Fruit fly (Drosophila melanogaster): ENCODE results near the gene Plc21C.

Gene Plc21C

dm6 chr2L:305646-306045, at the start of gene Plc21C:
TSS of gene Plc21C (plus strand) at chr2L:305935.
- peak; percentile 68 for TF ChIP-seq CG17801 (GFP tag; optimal IDR thresholded peaks at IDR 0.05; ENCODE audit: partially characterized antibody)

DNA sequence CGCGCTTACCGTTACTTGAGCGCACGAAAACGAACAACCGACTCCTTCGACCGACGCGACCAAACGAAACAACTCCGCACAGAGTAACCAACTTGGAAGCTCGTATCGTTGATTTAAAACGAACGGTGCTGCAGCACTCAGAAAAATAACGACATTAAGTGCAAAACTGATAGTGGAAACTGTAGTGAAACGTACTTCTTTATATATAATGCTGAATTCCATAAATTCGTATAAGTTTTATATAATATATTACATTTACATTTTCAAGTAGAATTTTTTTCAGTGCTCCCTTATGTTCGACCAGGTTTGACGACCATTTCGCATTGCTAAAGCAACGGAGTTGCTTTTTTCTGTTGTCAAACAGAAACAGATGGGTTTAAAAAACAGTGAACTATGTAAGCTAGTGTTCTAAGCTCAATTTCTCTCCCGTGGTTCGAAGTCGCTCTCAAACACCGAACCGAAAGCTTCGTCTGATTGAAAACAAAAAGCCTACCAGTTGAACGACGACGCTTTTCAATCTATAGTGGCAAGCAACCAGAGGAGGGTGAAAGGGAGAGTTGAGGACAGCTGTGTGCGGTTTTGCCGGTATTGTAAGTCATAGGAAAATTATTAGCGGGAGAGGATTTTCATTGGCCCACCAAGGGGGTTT, 38.2 kb upstream of the Plc21C start, which contains the start of gene CG17075:
Gene CG17075, minus strand, starts transcription at position 65 of the 649 bp plus-strand sequence.
- TF ChIP-seq CG17801 (GFP tag; optimal IDR thresholded peaks at IDR 0.05; ENCODE audit: partially characterized antibody) = no peak

- no peak for TF ChIP-seq CG17801 (GFP tag; optimal IDR thresholded peaks at IDR 0.05; ENCODE audit: partially characterized antibody)
These were observed 36.9 kb upstream of the Plc21C start, which contains the start of gene CG3345 for dm6 chr2L:268788-269187. TSS of gene CG3345 (plus strand) at chr2L:269088.

- peak; percentile 55 for TF ChIP-seq CG17801 (GFP tag; optimal IDR thresholded peaks at IDR 0.05; ENCODE audit: partially characterized antibody)
These were observed 34.2 kb upstream of the Plc21C start, which contains the start of gene Dus1 for dm6 chr2L:271553-271952. TSS of gene Dus1 (minus strand) at chr2L:271744.

DNA sequence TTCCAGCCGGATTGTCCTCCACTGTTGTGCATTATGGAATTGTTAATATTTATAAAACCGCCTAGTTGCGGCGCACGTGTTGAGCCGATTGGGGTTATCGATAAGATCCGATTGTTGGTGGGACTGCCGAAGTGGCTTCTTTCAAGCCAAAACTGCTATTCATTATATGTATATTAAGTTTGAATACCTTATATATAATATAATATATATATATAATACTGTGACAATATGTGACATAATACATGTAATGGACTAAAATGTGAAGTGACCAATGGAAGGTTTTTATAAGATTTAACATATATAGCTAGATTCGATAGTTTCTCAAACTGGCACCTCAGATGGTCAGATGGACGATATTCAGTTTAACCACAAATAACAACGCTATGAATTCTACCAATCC, 32.1 kb upstream of the Plc21C start, which contains the start of the genes mbm and CG11555:
Gene mbm, minus strand, starts transcription at position 113 of the 400 bp plus-strand sequence.
Gene CG11555, plus strand, starts transcription at position 234 of the 400 bp plus-strand sequence.
- TF ChIP-seq CG17801 (GFP tag; optimal IDR thresholded peaks at IDR 0.05; ENCODE audit: partially characterized antibody) = peak; percentile 32

DNA sequence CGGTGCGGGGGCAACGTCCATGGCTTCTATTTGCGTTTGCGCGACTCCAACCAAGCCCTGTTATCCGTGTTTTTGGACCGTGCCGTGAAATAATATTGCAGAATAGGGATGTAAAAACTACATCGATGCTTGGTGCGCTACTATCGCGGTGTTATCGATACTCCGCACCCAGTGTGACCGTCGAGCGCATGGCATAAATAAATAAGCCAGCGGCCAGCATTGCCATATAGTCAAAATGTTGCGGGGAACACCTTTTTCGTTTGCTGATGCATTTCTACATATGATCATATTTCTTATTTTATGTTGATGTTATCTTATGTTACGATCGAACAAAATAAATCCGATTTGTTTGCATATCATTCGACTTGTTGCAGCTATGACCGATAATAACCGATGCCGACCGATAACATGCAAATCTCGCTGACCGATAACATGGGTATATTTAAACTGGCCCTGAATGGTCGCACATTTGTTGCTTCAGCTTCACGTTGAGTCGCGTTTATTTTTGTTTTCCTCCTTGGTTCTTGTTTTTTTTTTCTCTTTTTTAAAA, 28.5 kb upstream of the Plc21C start, which contains the start of gene smo:
Gene smo, plus strand, starts transcription at position 461 of the 550 bp plus-strand sequence.
- no peak for TF ChIP-seq CG17801 (GFP tag; optimal IDR thresholded peaks at IDR 0.05; ENCODE audit: partially characterized antibody)

dm6 chr2L:278134-278533, 27.6 kb upstream of the Plc21C start, which contains the start of gene CG17078:
TSS of gene CG17078 (minus strand) at chr2L:278234.
- no peak for TF ChIP-seq CG17801 (GFP tag; optimal IDR thresholded peaks at IDR 0.05; ENCODE audit: partially characterized antibody)

- TF ChIP-seq CG17801 (GFP tag; optimal IDR thresholded peaks at IDR 0.05; ENCODE audit: partially characterized antibody) = peak; percentile 59
These were observed 22.7 kb upstream of the Plc21C start, which contains the start of gene CG11601 for dm6 chr2L:283071-283482. TSS of gene CG11601 (minus strand) at chr2L:283269.

DNA sequence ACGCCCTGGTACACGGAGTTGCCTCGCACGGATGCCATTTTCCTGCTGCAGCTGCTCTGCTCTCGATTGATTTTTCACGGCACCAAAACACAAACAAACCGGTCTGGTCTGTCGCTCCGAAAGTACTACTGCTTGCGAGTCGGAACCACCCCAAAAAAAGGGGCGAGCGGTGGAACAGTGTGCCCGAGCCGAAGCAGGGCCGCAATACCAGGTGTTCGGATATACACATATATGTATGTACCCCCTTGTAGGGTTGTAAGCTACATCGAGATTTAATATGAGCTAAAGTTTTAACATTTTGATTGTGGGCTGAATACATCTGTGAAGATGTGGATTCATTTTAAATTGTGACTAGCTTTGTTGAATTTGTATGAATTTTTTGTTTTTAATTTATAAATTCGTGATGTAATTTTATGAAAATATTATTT, 20.1 kb upstream of the Plc21C start:
- TF ChIP-seq CG17801 (GFP tag; optimal IDR thresholded peaks at IDR 0.05; ENCODE audit: partially characterized antibody) = no peak

- TF ChIP-seq CG17801 (GFP tag; optimal IDR thresholded peaks at IDR 0.05; ENCODE audit: partially characterized antibody) = peak; percentile 33
These were observed 19.3 kb upstream of the Plc21C start for dm6 chr2L:286421-286820.

DNA sequence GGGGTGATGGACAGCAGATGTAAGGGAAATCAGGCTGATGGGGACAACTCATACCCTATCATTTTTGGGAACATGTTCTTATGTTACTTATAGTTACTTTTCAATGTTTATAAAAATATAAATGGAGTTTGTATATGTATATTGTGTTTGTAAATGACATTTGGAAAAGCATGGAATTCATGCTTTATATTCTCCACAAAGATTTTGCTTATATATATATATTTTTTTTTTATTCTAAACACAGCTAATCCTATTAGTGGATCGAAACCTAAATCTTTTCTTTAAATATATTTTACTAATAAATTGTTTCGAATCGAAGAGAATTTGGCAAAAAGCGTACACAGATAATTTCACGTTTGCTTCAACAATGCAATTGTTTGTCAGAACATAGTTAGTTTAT, 16.7 kb upstream of the Plc21C start, which contains the start of gene Amnionless:
Gene Amnionless, minus strand, starts transcription at position 101 of the 400 bp plus-strand sequence.
- TF ChIP-seq CG17801 (GFP tag; optimal IDR thresholded peaks at IDR 0.05; ENCODE audit: partially characterized antibody) = no peak

- TF ChIP-seq CG17801 (GFP tag; optimal IDR thresholded peaks at IDR 0.05; ENCODE audit: partially characterized antibody) = no peak
These were observed 15.4 kb upstream of the Plc21C start for dm6 chr2L:290373-290772.

dm6 chr2L:290949-291348, 14.8 kb upstream of the Plc21C start:
- no peak for TF ChIP-seq CG17801 (GFP tag; optimal IDR thresholded peaks at IDR 0.05; ENCODE audit: partially characterized antibody)

DNA sequence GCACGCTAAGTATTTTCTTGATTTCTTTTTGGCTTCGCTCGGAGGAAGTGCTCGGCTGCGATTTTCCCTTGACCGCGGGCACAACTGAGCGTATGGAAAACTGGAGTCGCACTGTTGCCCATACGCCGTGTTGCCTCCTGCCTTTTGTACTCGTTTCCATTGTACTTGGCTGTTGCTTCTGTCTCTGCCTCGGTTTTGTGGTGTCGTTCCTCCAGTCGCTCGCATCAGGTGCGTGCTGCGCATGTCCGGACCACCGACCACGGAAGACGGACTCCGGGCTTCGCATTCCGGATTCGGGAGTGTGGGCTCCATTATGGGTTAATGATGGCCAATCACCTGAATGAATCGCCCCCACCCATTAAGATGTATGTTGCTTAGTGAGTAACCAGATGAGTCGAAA, 14.1 kb upstream of the Plc21C start, which contains the start of gene CG3625:
Gene CG3625, minus strand, starts transcription at position 139 of the 400 bp plus-strand sequence.
- TF ChIP-seq CG17801 (GFP tag; optimal IDR thresholded peaks at IDR 0.05; ENCODE audit: partially characterized antibody) = no peak

DNA sequence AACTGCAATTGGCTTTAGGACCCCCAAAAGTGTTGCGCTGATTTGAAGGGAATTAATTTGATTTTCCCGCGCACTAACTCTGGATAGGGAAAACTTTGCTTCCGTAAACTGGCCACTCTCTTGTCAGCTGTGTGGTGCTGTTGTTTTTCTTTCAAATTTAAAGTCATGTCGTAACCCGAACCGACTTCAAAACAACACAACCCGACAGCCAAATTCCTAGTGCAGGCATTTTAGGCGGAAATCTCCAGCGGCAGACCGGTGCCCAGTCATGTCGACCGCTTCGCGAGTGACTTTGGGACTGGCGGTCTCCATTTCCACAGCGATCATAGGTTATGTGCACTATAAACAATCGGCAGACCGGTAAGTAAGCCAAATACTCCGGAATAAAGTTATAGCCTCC, 13.4 kb upstream of the Plc21C start, which contains the start of gene CG11562:
Gene CG11562, plus strand, starts transcription at position 119 of the 400 bp plus-strand sequence.
- peak; percentile 2 for TF ChIP-seq CG17801 (GFP tag; optimal IDR thresholded peaks at IDR 0.05; ENCODE audit: partially characterized antibody)

Measured in ovary, adult (tissue).